Worm (Caenorhabditis elegans): ENCODE data around the gene BE10.3.

DNA sequence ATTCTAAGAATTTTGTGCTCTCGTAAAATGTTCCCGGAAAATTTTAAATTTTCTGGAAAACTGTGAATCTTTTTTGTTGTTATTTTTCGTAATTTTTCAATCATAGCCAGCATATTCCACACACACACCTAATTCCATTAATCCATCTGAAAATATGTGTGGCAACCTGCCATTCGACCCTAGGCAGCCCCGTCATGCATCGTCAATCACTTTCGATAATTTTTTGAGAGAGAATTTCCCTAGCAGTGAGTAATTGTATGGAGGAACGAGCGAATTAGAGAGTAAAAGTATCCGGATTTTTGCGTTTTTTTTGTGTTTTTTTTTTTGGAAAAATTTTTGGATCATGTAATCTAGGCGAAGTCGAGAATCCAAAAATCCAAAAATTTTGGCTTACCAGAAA lies 5.4 kb downstream of the BE10.3 start, which contains the start of gene BE10.4:
- TF ChIP-seq zag-1 (tag; optimal IDR thresholded peaks at IDR 0.05), result no peak
- TF ChIP-seq blmp-1 (tag; optimal IDR thresholded peaks at IDR 0.05), result peak; percentile 20
- TF ChIP-seq mep-1 (tag; optimal IDR thresholded peaks at IDR 0.05), result no peak
- no peak for TF ChIP-seq ceh-82 (tag; optimal IDR thresholded peaks at IDR 0.05)
- TF ChIP-seq dpl-1 (GFP tag; optimal IDR thresholded peaks at IDR 0.05), result no peak
- no peak for TF ChIP-seq C34B4.2 (tag; optimal IDR thresholded peaks at IDR 0.05)
- TF ChIP-seq sox-4 (tag; optimal IDR thresholded peaks at IDR 0.05), result no peak
- TF ChIP-seq nhr-76 (tag; optimal IDR thresholded peaks at IDR 0.05), result no peak
- TF ChIP-seq nhr-28 (tag; optimal IDR thresholded peaks at IDR 0.05), result no peak
